Fruit fly (Drosophila melanogaster): Measurements from ENCODE around the gene elm.

The elm gene

dm6 chr3R:5670660-5671264 is 16.1 kb upstream of the elm start (continued):
- TF ChIP-seq acj6 (GFP tag; optimal IDR thresholded peaks at IDR 0.05) (no peak), fkh (GFP tag; optimal IDR thresholded peaks at IDR 0.05) (peak; percentile 27), Sox14 (GFP tag; optimal IDR thresholded peaks at IDR 0.05) (peak; percentile 67), CG9139 (GFP tag; optimal IDR thresholded peaks at IDR 0.05) (peak; percentile 25), CG8319 (GFP tag; optimal IDR thresholded peaks at IDR 0.05) (no peak), CG15336 (GFP tag; IDR thresholded peaks at IDR 0.05) (no peak), Sox102F (GFP tag; optimal IDR thresholded peaks at IDR 0.05) (no peak), Sox15 (GFP tag; optimal IDR thresholded peaks at IDR 0.05) (no peak)

DNA sequence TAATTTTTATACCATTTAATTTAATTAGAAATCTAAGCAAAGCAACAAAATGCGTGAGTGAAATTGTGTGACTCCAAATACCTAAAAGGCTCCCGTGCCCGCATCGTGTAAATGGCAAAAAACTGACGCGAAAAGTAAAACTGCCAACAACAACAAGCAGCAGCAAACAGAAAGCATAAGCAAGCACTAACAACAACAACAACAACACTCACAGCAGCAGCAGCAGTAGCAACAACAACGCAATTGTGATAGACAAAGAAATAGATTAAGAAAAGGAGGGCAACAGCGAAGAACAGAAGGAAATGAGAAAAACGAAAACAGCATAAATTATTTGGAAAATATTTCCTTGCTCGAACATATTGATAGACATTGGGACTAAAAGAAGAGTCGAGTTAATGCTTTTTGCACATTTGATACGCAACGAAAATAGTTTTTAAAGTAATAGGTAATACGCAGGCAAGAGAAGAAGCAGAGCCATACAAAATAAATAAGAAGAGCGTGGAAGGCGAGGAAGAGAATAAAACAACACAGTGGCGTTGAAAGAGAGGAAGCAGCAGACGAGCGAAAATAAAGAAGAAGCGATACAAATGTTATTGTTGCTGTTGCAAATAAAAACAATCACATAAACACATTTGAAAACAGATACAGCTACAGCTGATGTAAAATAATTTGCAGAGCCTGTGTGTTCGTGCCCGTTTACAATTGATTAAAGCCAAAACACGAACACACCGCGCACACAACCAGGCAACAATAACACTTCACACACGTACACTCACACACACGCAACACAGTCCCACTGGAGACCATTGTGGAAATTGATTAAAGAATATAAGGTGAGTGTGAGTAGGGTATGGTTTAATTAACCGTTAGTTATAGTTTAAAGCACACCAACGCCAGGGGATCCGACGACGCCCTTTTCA is 15.3 kb upstream of the elm start:
- TF ChIP-seq Sox15 (GFP tag; optimal IDR thresholded peaks at IDR 0.05) (no peak), fkh (GFP tag; optimal IDR thresholded peaks at IDR 0.05) (peak; percentile 35), Eip78C (GFP tag) (peak; percentile 13)

dm6 chr3R:5668928-5669739 is 14.5 kb upstream of the elm start, which contains the start of the genes Xe7 and Atg17:
Gene Xe7, minus strand, starts transcription at chr3R:5669334.
Gene Atg17, plus strand, starts transcription at chr3R:5669713.
- TF ChIP-seq CG11902 (GFP tag; optimal IDR thresholded peaks at IDR 0.05) (peak; percentile 94), Hr39 (GFP tag; optimal IDR thresholded peaks at IDR 0.05) (peak; percentile 95), Lpt (GFP tag; optimal IDR thresholded peaks at IDR 0.05) (peak; percentile 83), svp (GFP tag) (peak; percentile 96), vri (GFP tag; optimal IDR thresholded peaks at IDR 0.05) (peak; percentile 73), Sox15 (GFP tag; optimal IDR thresholded peaks at IDR 0.05) (peak; percentile 95), esn (GFP tag; optimal IDR thresholded peaks at IDR 0.05) (peak; percentile 92), salr (GFP tag; optimal IDR thresholded peaks at IDR 0.05) (peak; percentile 75 to 94), CG34406 (GFP tag; optimal IDR thresholded peaks at IDR 0.05) (peak; percentile 90), CG6854 (GFP tag; optimal IDR thresholded peaks at IDR 0.05) (no peak), CG6163 (GFP tag; IDR thresholded peaks at IDR 0.05) (peak; percentile 88), CG6808 (GFP tag; optimal IDR thresholded peaks at IDR 0.05) (peak; percentile 76), Ets21C (GFP tag; optimal IDR thresholded peaks at IDR 0.05) (peak; percentile 94), pdm3 (GFP tag; optimal IDR thresholded peaks at IDR 0.05) (peak; percentile 94), CG6276 (GFP tag; optimal IDR thresholded peaks at IDR 0.05) (no peak), Smox (GFP tag; optimal IDR thresholded peaks at IDR 0.05) (peak; percentile 91), CG11762 (GFP tag; optimal IDR thresholded peaks at IDR 0.05; ENCODE audit: insufficient read depth) (peak; percentile 76), Sox14 (GFP tag; optimal IDR thresholded peaks at IDR 0.05) (peak; percentile 89), Hr38 (GFP tag; optimal IDR thresholded peaks at IDR 0.05) (peak; percentile 55), fkh (GFP tag; optimal IDR thresholded peaks at IDR 0.05) (peak; percentile 76), CG32006 (GFP tag; optimal IDR thresholded peaks at IDR 0.05) (peak; percentile 94), ss (GFP tag; optimal IDR thresholded peaks at IDR 0.05) (peak; percentile 27 to 80), CG16779 (tag; optimal IDR thresholded peaks at IDR 0.05) (peak; percentile 56), Sox102F (GFP tag; optimal IDR thresholded peaks at IDR 0.05) (peak; percentile 85), Blimp-1 (GFP tag; optimal IDR thresholded peaks at IDR 0.05) (peak; percentile 76), CG8319 (GFP tag; optimal IDR thresholded peaks at IDR 0.05) (peak; percentile 92), CG6792 (GFP tag; optimal IDR thresholded peaks at IDR 0.05) (peak; percentile 87), Hr4 (GFP tag; optimal IDR thresholded peaks at IDR 0.05) (peak; percentile 94), CG31627 (GFP tag; optimal IDR thresholded peaks at IDR 0.05) (peak; percentile 95), Gug (GFP tag; IDR thresholded peaks at IDR 0.05) (peak; percentile 94), CG1621 (tag; optimal IDR thresholded peaks at IDR 0.05) (peak; percentile 78), OdsH (GFP tag; optimal IDR thresholded peaks at IDR 0.05) (peak; percentile 96), cyc (GFP tag; optimal IDR thresholded peaks at IDR 0.05) (peak; percentile 92), CG15336 (GFP tag; IDR thresholded peaks at IDR 0.05) (peak; percentile 77), CG3032 (tag; optimal IDR thresholded peaks at IDR 0.05) (peak; percentile 94), spab (GFP tag; optimal IDR thresholded peaks at IDR 0.05) (no peak), CG8119 (GFP tag; IDR thresholded peaks at IDR 0.05) (peak; percentile 87), Eip93F (GFP tag; optimal IDR thresholded peaks at IDR 0.05) (peak; percentile 87), dac (GFP tag; optimal IDR thresholded peaks at IDR 0.05) (peak; percentile 88)
